Fruit fly (Drosophila melanogaster) whole organism: Measurements from ENCODE around the gene beat-Vb.

Experiments
- CG8478 ChIP-seq: fragments of >200 bp; optimal IDR thresholded peaks from 2 replicates; lab custom pipeline; 2018; ENCODE audit warnings: inconsistent platforms
- Dll ChIP-seq: fragments of >200 bp; optimal IDR thresholded peaks from 2 replicates; lab custom pipeline; 2017
- EcR ChIP-seq, 2 experiments: fragments of >200 bp; optimal IDR thresholded peaks; 2 replicates each; lab custom pipeline; 2017; ENCODE audit warnings: missing biosample characterization in 2 of 2, missing genetic modification characterization in 2 of 2, missing genetic modification reagents in 2 of 2
- pan ChIP-seq: fragments of >200 bp; optimal IDR thresholded peaks from 2 replicates; lab custom pipeline; 2017
- psq ChIP-seq: fragments of >200 bp; optimal IDR thresholded peaks from 2 replicates; lab custom pipeline; 2017
- usp ChIP-seq: fragments of >200 bp; optimal IDR thresholded peaks from 2 replicates; lab custom pipeline; 2017; ENCODE audit warnings: missing biosample characterization, missing genetic modification characterization, mixed read lengths

beat-Vb gene

dm6 chr3R:12915811-12916210, at the start of gene beat-Vb:
Gene beat-Vb (plus strand): TSS chr3R:12916056.
- TF ChIP-seq pan (lab: Kevin White, UChicago) (no peak), EcR (GFP tag; optimal IDR thresholded peaks at IDR 0.05; lab: Kevin White, UChicago) (no peak), psq (lab: Kevin White, UChicago) (no peak), usp (GFP tag; lab: Kevin White, UChicago) (no peak), Dll (lab: Kevin White, UChicago) (no peak), CG8478 (lab: Kevin White, UChicago) (no peak)

dm6 chr3R:12891656-12892055, 24.2 kb upstream of the beat-Vb start, which contains the start of gene d-cup:
Gene d-cup (plus strand): TSS chr3R:12891956.
- TF ChIP-seq psq (lab: Kevin White, UChicago) (no peak), Dll (lab: Kevin White, UChicago) (no peak), CG8478 (lab: Kevin White, UChicago) (no peak), pan (lab: Kevin White, UChicago) (no peak), usp (GFP tag; lab: Kevin White, UChicago) (no peak), EcR (GFP tag; optimal IDR thresholded peaks at IDR 0.05; lab: Kevin White, UChicago) (no peak)

dm6 chr3R:12911192-12911591, 4.7 kb upstream of the beat-Vb start, which contains the start of gene CG10909:
Gene CG10909 (minus strand): TSS chr3R:12911292.
- TF ChIP-seq usp (GFP tag; lab: Kevin White, UChicago): no peak
- no peak for TF ChIP-seq CG8478 (lab: Kevin White, UChicago)
- TF ChIP-seq pan (lab: Kevin White, UChicago): no peak
- TF ChIP-seq Dll (lab: Kevin White, UChicago): no peak
- TF ChIP-seq EcR (GFP tag; optimal IDR thresholded peaks at IDR 0.05; lab: Kevin White, UChicago): no peak
- no peak for TF ChIP-seq psq (lab: Kevin White, UChicago)

dm6 chr3R:12957388-12957787, 41.5 kb downstream of the beat-Vb start:
- TF ChIP-seq usp (GFP tag; lab: Kevin White, UChicago): no peak
- TF ChIP-seq CG8478 (lab: Kevin White, UChicago): no peak
- no peak for TF ChIP-seq pan (lab: Kevin White, UChicago)
- TF ChIP-seq Dll (lab: Kevin White, UChicago): no peak
- no peak for TF ChIP-seq EcR (GFP tag; optimal IDR thresholded peaks at IDR 0.05; lab: Kevin White, UChicago)
- no peak for TF ChIP-seq psq (lab: Kevin White, UChicago)

- no peak for TF ChIP-seq Dll (lab: Kevin White, UChicago)
- TF ChIP-seq CG8478 (lab: Kevin White, UChicago): no peak
- no peak for TF ChIP-seq psq (lab: Kevin White, UChicago)
- no peak for TF ChIP-seq EcR (GFP tag; optimal IDR thresholded peaks at IDR 0.05; lab: Kevin White, UChicago)
- TF ChIP-seq usp (GFP tag; lab: Kevin White, UChicago): no peak
These were observed 44.4 kb downstream of the beat-Vb start for dm6 chr3R:12960227-12960626.

dm6 chr3R:12960929-12961855, 45.3 kb downstream of the beat-Vb start, which contains the start of gene Spc25:
Gene Spc25 (plus strand): TSS chr3R:12961745.
- TF ChIP-seq usp (GFP tag; lab: Kevin White, UChicago) (no peak), EcR (GFP tag; optimal IDR thresholded peaks at IDR 0.05; lab: Kevin White, UChicago) (peak; percentile 54 to 84), psq (lab: Kevin White, UChicago) (no peak), Dll (lab: Kevin White, UChicago) (no peak), CG8478 (lab: Kevin White, UChicago) (no peak), pan (lab: Kevin White, UChicago) (no peak)

dm6 chr3R:12962612-12963011, 46.8 kb downstream of the beat-Vb start:
- TF ChIP-seq CG8478 (lab: Kevin White, UChicago): no peak
- TF ChIP-seq pan (lab: Kevin White, UChicago): no peak
- TF ChIP-seq psq (lab: Kevin White, UChicago): no peak
- TF ChIP-seq EcR (GFP tag; optimal IDR thresholded peaks at IDR 0.05; lab: Kevin White, UChicago): no peak
- TF ChIP-seq Dll (lab: Kevin White, UChicago): no peak
- TF ChIP-seq usp (GFP tag; lab: Kevin White, UChicago): no peak

- TF ChIP-seq psq (lab: Kevin White, UChicago) (no peak), EcR (GFP tag; optimal IDR thresholded peaks at IDR 0.05; lab: Kevin White, UChicago) (no peak), CG8478 (lab: Kevin White, UChicago) (no peak), usp (GFP tag; lab: Kevin White, UChicago) (no peak), Dll (lab: Kevin White, UChicago) (no peak), pan (lab: Kevin White, UChicago) (no peak)
These were observed 47.6 kb downstream of the beat-Vb start, which contains the start of gene Cyp304a1 for dm6 chr3R:12963491-12963890. Gene Cyp304a1 (plus strand): TSS chr3R:12963791.

dm6 chr3R:12964043-12964442, 48.2 kb downstream of the beat-Vb start:
- TF ChIP-seq EcR (GFP tag; optimal IDR thresholded peaks at IDR 0.05; lab: Kevin White, UChicago): no peak
- TF ChIP-seq psq (lab: Kevin White, UChicago): no peak
- TF ChIP-seq usp (GFP tag; lab: Kevin White, UChicago): no peak
- TF ChIP-seq CG8478 (lab: Kevin White, UChicago): no peak
- no peak for TF ChIP-seq Dll (lab: Kevin White, UChicago)
- TF ChIP-seq pan (lab: Kevin White, UChicago): no peak

dm6 chr3R:12967612-12968011, 51.8 kb downstream of the beat-Vb start, which contains the start of the genes CG14384 and grsm:
Gene CG14384 (minus strand): TSS chr3R:12967712.
Gene grsm (minus strand): TSS chr3R:12967712.
- no peak for TF ChIP-seq usp (GFP tag; lab: Kevin White, UChicago)
- TF ChIP-seq EcR (GFP tag; optimal IDR thresholded peaks at IDR 0.05; lab: Kevin White, UChicago): no peak
- no peak for TF ChIP-seq Dll (lab: Kevin White, UChicago)
- TF ChIP-seq pan (lab: Kevin White, UChicago): no peak
- TF ChIP-seq psq (lab: Kevin White, UChicago): no peak
- no peak for TF ChIP-seq CG8478 (lab: Kevin White, UChicago)
